Worm (Caenorhabditis elegans) whole organism, midembryonic: Measurements from ENCODE around the gene Y116A8C.43.

ENCODE experiments used
- T22C8.4 ChIP-seq: fragments of 200-800 bp; sonication (Bioruptor generic); IDR thresholded peaks from 2 replicates; pipeline ENCODE4 v1.3.6; 2022; ENCODE audit warnings: missing genetic modification characterization, missing compliant biosample characterization
- cog-1 ChIP-seq: sonication (generic microtip); optimal IDR thresholded peaks from 2 replicates; lab custom pipeline; 2016; ENCODE audit warnings: missing genetic modification characterization, missing compliant biosample characterization
- flt-1 ChIP-seq: fragments of 200-800 bp; sonication (Bioruptor generic); IDR thresholded peaks from 2 replicates; pipeline ENCODE4 v1.3.6; 2022; ENCODE audit warnings: missing genetic modification characterization, missing compliant biosample characterization
- klf-2 ChIP-seq: fragments of 200-800 bp; sonication (Bioruptor generic); conservative IDR thresholded peaks from 2 replicates; pipeline ENCODE4 v1.3.6; 2022; ENCODE audit warnings: missing genetic modification reagents, missing genetic modification characterization, missing compliant biosample characterization
- med-1 ChIP-seq: sonication (generic microtip); optimal IDR thresholded peaks from 2 replicates; lab custom pipeline; 2017; ENCODE audit warnings: missing genetic modification characterization, mild to moderate bottlenecking, missing compliant biosample characterization, antibody characterized with exemption, missing genetic modification reagents; ENCODE audit not compliant: insufficient read depth
- tab-1 ChIP-seq: fragments of 200-800 bp; sonication (Bioruptor generic); IDR thresholded peaks from 2 replicates; pipeline ENCODE4 v1.3.6; 2022; ENCODE audit warnings: missing genetic modification characterization, missing compliant biosample characterization
- ztf-23 ChIP-seq: fragments of 200-800 bp; sonication (Bioruptor generic); IDR thresholded peaks from 2 replicates; pipeline ENCODE4 v1.3.6; 2022; ENCODE audit warnings: missing genetic modification reagents, missing genetic modification characterization, missing compliant biosample characterization
- ztf-29 ChIP-seq: fragments of 200-800 bp; sonication (Bioruptor generic); IDR thresholded peaks from 2 replicates; pipeline ENCODE4 v1.3.6; 2022; ENCODE audit warnings: missing genetic modification reagents, missing genetic modification characterization, missing compliant biosample characterization

DNA sequence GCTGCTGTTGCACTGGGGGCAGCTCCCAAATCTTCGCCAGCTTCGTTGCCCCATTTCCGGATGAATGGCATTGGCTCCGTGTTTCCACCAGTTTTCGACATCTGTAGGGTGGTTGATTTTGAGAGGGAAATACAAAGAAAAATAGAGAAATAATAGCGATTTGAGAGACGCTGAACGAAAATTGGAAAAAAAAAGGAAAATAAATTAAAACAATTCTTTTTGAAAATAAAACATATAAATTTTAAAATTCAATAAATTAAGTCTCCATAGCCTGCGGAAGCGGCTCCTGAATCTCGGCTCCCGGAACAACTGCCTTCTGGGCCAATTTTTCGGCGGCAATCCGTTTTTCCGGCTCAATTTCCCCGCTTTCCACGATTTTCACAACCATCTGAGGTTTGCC is 22.2 kb downstream of the Y116A8C.43 start, which contains the start of gene sfa-1:
- TF ChIP-seq T22C8.4 (GFP tag; lab: Robert Waterston, UW) (no peak), tab-1 (GFP tag; lab: Robert Waterston, UW) (no peak), flt-1 (GFP tag; lab: Robert Waterston, UW) (no peak), cog-1 (tag; lab: Kevin White, UChicago) (no peak), klf-2 (GFP tag; lab: Robert Waterston, UW) (no peak), ztf-23 (no peak), ztf-29 (GFP tag; lab: Robert Waterston, UW) (no peak), med-1 (GFP tag; lab: Kevin White, UChicago) (no peak)
